Worm (Caenorhabditis elegans): Measurements from ENCODE around the gene T28A11.16.

The T28A11.16 gene

ce11 chrV:3218604-3219003, 40.4 kb downstream of the T28A11.16 start:
- TF ChIP-seq F10B5.3 (tag; optimal IDR thresholded peaks at IDR 0.05) (no peak), unc-62 (GFP tag; optimal IDR thresholded peaks at IDR 0.05 in 1 of 2) (peak in 1 of 2 experiments; percentile 31), unc-62 (tag; optimal IDR thresholded peaks at IDR 0.05) (no peak)

ce11 chrV:3210147-3210546, 48.9 kb downstream of the T28A11.16 start, which contains the start of gene apx-1:
apx-1 (plus strand) TSS chrV:3210196.
- TF ChIP-seq aha-1 (tag) = peak; percentile 9
- peak; percentile 78 for TF ChIP-seq set-16 (GFP tag; IDR thresholded peaks at IDR 0.05)
- no peak for TF ChIP-seq ztf-11 (tag; optimal IDR thresholded peaks at IDR 0.05)

ce11 chrV:3208940-3209339, 50.1 kb downstream of the T28A11.16 start:
- TF ChIP-seq unc-62 (GFP tag; optimal IDR thresholded peaks at IDR 0.05 in 1 of 2) (peak in 1 of 2 experiments; percentile 82), unc-62 (tag; optimal IDR thresholded peaks at IDR 0.05) (no peak), ama-1 (optimal IDR thresholded peaks at IDR 0.05) (no peak)
